Fruit fly (Drosophila melanogaster) whole organism, adult: ENCODE measurements around the gene Socs16D.

ENCODE experiments used
- CG12768 ChIP-seq: fragments of 200-800 bp; sonication (Bioruptor generic); optimal IDR thresholded peaks from 2 replicates; lab custom pipeline; 2017; ENCODE audit warnings: missing biosample characterization, missing genetic modification characterization, mild to moderate bottlenecking, moderate library complexity, missing genetic modification reagents
- pad ChIP-seq: fragments of 200-800 bp; sonication (Bioruptor generic); optimal IDR thresholded peaks from 3 replicates; lab custom pipeline; 2017; ENCODE audit warnings: missing biosample characterization, missing genetic modification characterization, mild to moderate bottlenecking, moderate library complexity, missing genetic modification reagents

dm6 chrX:17799070-17799802 lies 28.1 kb downstream of the Socs16D start:
- TF ChIP-seq CG12768 (GFP tag; lab: Kevin White, UChicago) = no peak
- no peak for TF ChIP-seq pad (GFP tag; lab: Kevin White, UChicago)
